Worm (Caenorhabditis elegans) whole organism, late embryonic: ENCODE data around the gene R09F10.3.

Experiments used
- C38D4.7 ChIP-seq: fragments of 200-800 bp; sonication (Bioruptor generic); optimal IDR thresholded peaks from 2 replicates; lab custom pipeline; 2018; ENCODE audit warnings: mild to moderate bottlenecking, missing genetic modification characterization, moderate library complexity, missing compliant biosample characterization
- F13H6.1 ChIP-seq: sonication (generic microtip); optimal IDR thresholded peaks from 2 replicates; lab custom pipeline; 2016; ENCODE audit warnings: missing genetic modification characterization, missing compliant biosample characterization
- K02D7.2 ChIP-seq: sonication (generic microtip); optimal IDR thresholded peaks from 2 replicates; lab custom pipeline; 2017; ENCODE audit warnings: mild to moderate bottlenecking, missing genetic modification characterization, missing compliant biosample characterization
- Y22D7AL.16 ChIP-seq: sonication (generic microtip); optimal IDR thresholded peaks from 2 replicates; lab custom pipeline; 2016; ENCODE audit warnings: missing genetic modification characterization, missing compliant biosample characterization
- ceh-14 ChIP-seq: sonication (generic microtip); optimal IDR thresholded peaks from 2 replicates; lab custom pipeline; 2016; ENCODE audit warnings: missing genotype, missing genetic modification characterization, missing compliant biosample characterization
- ceh-18 ChIP-seq: sonication (generic microtip); optimal IDR thresholded peaks from 2 replicates; lab custom pipeline; 2016; ENCODE audit warnings: missing genetic modification characterization, missing compliant biosample characterization
- ceh-19 ChIP-seq: fragments of 200-800 bp; sonication (Bioruptor generic); optimal IDR thresholded peaks from 2 replicates; lab custom pipeline; 2018; ENCODE audit warnings: mild to moderate bottlenecking, missing genetic modification characterization, missing compliant biosample characterization
- ceh-22 ChIP-seq: sonication (generic microtip); optimal IDR thresholded peaks from 2 replicates; lab custom pipeline; 2017; ENCODE audit warnings: missing biosample characterization, missing genetic modification characterization
- ceh-24 ChIP-seq: sonication (generic microtip); optimal IDR thresholded peaks from 2 replicates; lab custom pipeline; 2016; ENCODE audit warnings: mild to moderate bottlenecking, missing genetic modification characterization, missing compliant biosample characterization
- ceh-31 ChIP-seq: sonication (generic microtip); optimal IDR thresholded peaks from 2 replicates; lab custom pipeline; 2016; ENCODE audit warnings: missing genetic modification characterization, missing compliant biosample characterization
- ceh-45 ChIP-seq: fragments of 200-800 bp; sonication (Bioruptor generic); IDR thresholded peaks from 2 replicates; pipeline ENCODE4 v1.3.6; 2022; ENCODE audit warnings: missing genetic modification reagents, missing genetic modification characterization, missing compliant biosample characterization
- che-1 ChIP-seq: sonication (generic microtip); optimal IDR thresholded peaks from 2 replicates; lab custom pipeline; 2016; ENCODE audit warnings: mild to moderate bottlenecking, missing genetic modification characterization, missing compliant biosample characterization
- dve-1 ChIP-seq: sonication (generic microtip); optimal IDR thresholded peaks from 2 replicates; lab custom pipeline; 2017; ENCODE audit warnings: antibody characterized with exemption, mild to moderate bottlenecking, missing genetic modification characterization, missing compliant biosample characterization
- elt-2 ChIP-seq: sonication (generic microtip); optimal IDR thresholded peaks from 2 replicates; lab custom pipeline; 2016; ENCODE audit warnings: missing genetic modification reagents, missing genetic modification characterization, missing compliant biosample characterization
- ets-4 ChIP-seq: sonication (generic microtip); optimal IDR thresholded peaks from 2 replicates; lab custom pipeline; 2016; ENCODE audit warnings: missing genetic modification characterization, missing compliant biosample characterization
- fax-1 ChIP-seq: sonication (generic microtip); optimal IDR thresholded peaks from 2 replicates; lab custom pipeline; 2016; ENCODE audit warnings: missing genotype, missing genetic modification characterization, missing compliant biosample characterization
- fkh-10 ChIP-seq: fragments of 150-350 bp; optimal IDR thresholded peaks from 2 replicates; lab custom pipeline; 2014; ENCODE audit warnings: missing biosample characterization, missing genetic modification reagents, missing genetic modification characterization
- fkh-6 ChIP-seq: sonication (generic microtip); optimal IDR thresholded peaks from 2 replicates; lab custom pipeline; 2016; ENCODE audit warnings: missing genetic modification characterization, missing compliant biosample characterization
- hlh-15 ChIP-seq: sonication (generic microtip); optimal IDR thresholded peaks from 2 replicates; lab custom pipeline; 2016; ENCODE audit warnings: missing genetic modification characterization, missing compliant biosample characterization
- hlh-30 ChIP-seq: sonication (generic microtip); optimal IDR thresholded peaks from 2 replicates; lab custom pipeline; 2017; ENCODE audit warnings: antibody characterized with exemption, missing genetic modification characterization, missing compliant biosample characterization; ENCODE audit not compliant: insufficient read depth
- hlh-6 ChIP-seq: sonication (generic microtip); optimal IDR thresholded peaks from 2 replicates; lab custom pipeline; 2016; ENCODE audit warnings: missing genotype, missing genetic modification characterization, missing compliant biosample characterization
- lim-6 ChIP-seq: sonication (generic microtip); optimal IDR thresholded peaks from 2 replicates; lab custom pipeline; 2016; ENCODE audit warnings: missing genetic modification characterization, missing compliant biosample characterization
- nfya-1 ChIP-seq: sonication (generic microtip); optimal IDR thresholded peaks from 2 replicates; lab custom pipeline; 2017; ENCODE audit warnings: missing genetic modification characterization, mild to moderate bottlenecking, missing compliant biosample characterization, antibody characterized with exemption, moderate library complexity
- nhr-232 ChIP-seq: sonication (generic microtip); optimal IDR thresholded peaks from 2 replicates; lab custom pipeline; 2016; ENCODE audit warnings: missing genetic modification characterization, missing compliant biosample characterization
- npax-4 ChIP-seq: sonication (generic microtip); optimal IDR thresholded peaks from 2 replicates; lab custom pipeline; 2016; ENCODE audit warnings: missing genetic modification characterization, missing compliant biosample characterization
- odd-2 ChIP-seq: sonication (generic microtip); optimal IDR thresholded peaks from 2 replicates; lab custom pipeline; 2017; ENCODE audit warnings: antibody characterized with exemption, mild to moderate bottlenecking, missing genetic modification characterization, missing compliant biosample characterization
- pat-9 ChIP-seq: fragments of 200-800 bp; sonication (Bioruptor generic); optimal IDR thresholded peaks from 2 replicates; lab custom pipeline; 2018; ENCODE audit warnings: mild to moderate bottlenecking, missing genetic modification characterization, moderate library complexity, missing compliant biosample characterization
- pax-1 ChIP-seq: fragments of 150-350 bp; optimal IDR thresholded peaks from 2 replicates; lab custom pipeline; 2014; ENCODE audit warnings: missing biosample characterization, missing genetic modification characterization
- pqm-1 ChIP-seq: sonication (generic microtip); optimal IDR thresholded peaks from 2 replicates; lab custom pipeline; 2016; ENCODE audit warnings: missing genetic modification characterization, missing compliant biosample characterization
- pros-1 ChIP-seq: fragments of 150-350 bp; optimal IDR thresholded peaks from 2 replicates; lab custom pipeline; 2014; ENCODE audit warnings: missing biosample characterization, missing genetic modification reagents, missing genetic modification characterization
- ref-2 ChIP-seq: sonication (generic microtip); optimal IDR thresholded peaks from 2 replicates; lab custom pipeline; 2016; ENCODE audit warnings: missing genetic modification characterization, missing compliant biosample characterization
- sox-2 ChIP-seq: fragments of 200-800 bp; sonication (Bioruptor generic); IDR thresholded peaks from 2 replicates; pipeline ENCODE4 v1.3.6; 2022; ENCODE audit warnings: missing genetic modification reagents, missing genetic modification characterization, missing compliant biosample characterization
- sox-4 ChIP-seq: sonication (generic microtip); optimal IDR thresholded peaks from 2 replicates; lab custom pipeline; 2017; ENCODE audit warnings: mild to moderate bottlenecking, missing genetic modification characterization, inconsistent platforms, missing compliant biosample characterization
- syd-9 ChIP-seq: sonication (generic microtip); optimal IDR thresholded peaks from 2 replicates; lab custom pipeline; 2016; ENCODE audit warnings: mild to moderate bottlenecking, missing genetic modification characterization, moderate library complexity, missing compliant biosample characterization
- tbx-2 ChIP-seq: sonication (generic microtip); optimal IDR thresholded peaks from 2 replicates; lab custom pipeline; 2016; ENCODE audit warnings: missing genetic modification characterization, missing compliant biosample characterization
- ttx-3 ChIP-seq: sonication (generic microtip); optimal IDR thresholded peaks from 2 replicates; lab custom pipeline; 2016; ENCODE audit warnings: missing genetic modification reagents, missing genetic modification characterization, missing compliant biosample characterization
- unc-42 ChIP-seq: sonication (generic microtip); optimal IDR thresholded peaks from 2 replicates; lab custom pipeline; 2016; ENCODE audit warnings: missing genotype, missing genetic modification characterization, missing compliant biosample characterization
- unc-55 ChIP-seq: sonication (generic microtip); optimal IDR thresholded peaks from 2 replicates; lab custom pipeline; 2017; ENCODE audit warnings: missing biosample characterization, missing genetic modification reagents, missing genetic modification characterization
- unc-86 ChIP-seq: sonication (generic microtip); optimal IDR thresholded peaks from 2 replicates; lab custom pipeline; 2016; ENCODE audit warnings: missing genetic modification characterization, missing compliant biosample characterization
- zip-5 ChIP-seq: sonication (generic microtip); optimal IDR thresholded peaks from 2 replicates; lab custom pipeline; 2016; ENCODE audit warnings: missing genetic modification characterization, missing compliant biosample characterization

R09F10.3 gene

DNA sequence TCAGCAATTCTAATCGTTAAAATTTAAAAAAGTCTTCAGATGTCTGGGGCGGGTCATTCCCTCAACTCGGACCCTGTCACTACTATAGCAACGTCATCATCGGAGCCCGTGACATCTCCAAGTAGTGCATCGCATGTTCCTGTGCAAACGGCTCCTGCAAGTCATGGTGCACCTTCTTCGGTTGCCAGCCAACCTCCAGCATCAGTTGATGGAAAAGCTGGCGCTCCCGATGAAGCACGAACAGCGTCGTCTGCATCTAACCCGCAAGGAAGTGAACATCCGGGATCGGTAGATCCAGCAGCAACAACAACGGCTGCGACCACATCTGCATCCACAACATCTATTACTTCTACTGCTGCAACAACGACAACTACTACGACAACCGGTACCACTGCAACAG, at the start of gene R09F10.3:
R09F10.3 (plus strand) TSS at position 40 of the 400 bp plus-strand sequence.
- TF ChIP-seq unc-55 (no peak), ceh-31 (tag; lab: Kevin White, UChicago) (no peak), ceh-19 (no peak), sox-4 (tag; lab: Kevin White, UChicago) (no peak), dve-1 (tag; lab: Kevin White, UChicago) (no peak), zip-5 (tag; lab: Kevin White, UChicago) (no peak), unc-86 (tag; lab: Kevin White, UChicago) (no peak), pax-1 (tag; lab: Kevin White, UChicago) (no peak), hlh-6 (tag; lab: Kevin White, UChicago) (no peak), fkh-10 (no peak), lim-6 (tag; lab: Kevin White, UChicago) (no peak), ceh-22 (tag; lab: Kevin White, UChicago) (no peak), sox-2 (GFP tag; lab: Robert Waterston, UW) (no peak), syd-9 (tag; lab: Kevin White, UChicago) (no peak)

DNA sequence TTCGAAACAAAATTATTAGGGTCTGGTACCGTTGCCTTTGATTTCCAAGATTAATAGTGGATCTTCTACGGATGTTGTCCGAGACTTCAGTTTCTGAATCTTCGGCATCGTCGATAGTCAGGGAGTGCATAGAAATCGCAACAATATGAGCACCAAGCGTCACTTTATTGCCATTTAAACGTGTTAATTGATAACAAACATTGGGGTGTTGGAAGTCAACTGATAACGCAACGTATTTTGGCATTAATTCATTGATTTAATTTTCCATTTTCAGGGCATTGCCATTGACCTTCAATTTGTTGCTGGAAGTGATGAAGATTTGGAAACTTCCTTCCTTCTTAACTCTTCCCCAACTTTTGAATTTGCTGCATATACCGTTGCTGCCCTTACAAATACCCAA, 48.3 kb upstream of the R09F10.3 start, which contains the start of gene kqt-2:
kqt-2 (minus strand) TSS at position 244 of the 400 bp plus-strand sequence.
- peak; percentile 46 for TF ChIP-seq elt-2
- no peak for TF ChIP-seq nhr-232 (tag; lab: Kevin White, UChicago)

DNA sequence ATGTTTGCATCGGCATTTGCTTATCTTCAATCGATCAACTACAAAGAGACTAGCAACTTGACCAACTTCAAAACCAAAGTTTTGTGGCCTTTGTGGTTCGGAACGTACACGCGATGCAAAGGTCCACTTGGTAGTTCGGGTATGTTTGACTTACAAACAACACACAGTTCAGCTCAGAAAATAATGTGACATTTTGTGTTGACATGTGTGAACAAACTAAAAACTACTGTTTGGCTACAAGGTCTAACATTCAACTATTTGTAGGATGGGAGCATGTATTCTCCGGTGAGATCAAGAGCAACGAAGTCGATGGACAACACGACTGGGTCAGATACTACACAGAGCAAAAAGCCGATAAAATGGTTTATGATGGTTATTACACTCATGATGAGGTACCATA, 47.3 kb upstream of the R09F10.3 start:
- TF ChIP-seq tbx-2 (tag; lab: Kevin White, UChicago) (no peak), lim-6 (tag; lab: Kevin White, UChicago) (no peak), fax-1 (tag; lab: Kevin White, UChicago) (no peak), npax-4 (tag; lab: Kevin White, UChicago) (no peak), odd-2 (no peak), ceh-19 (no peak), elt-2 (no peak), Y22D7AL.16 (tag; lab: Kevin White, UChicago) (no peak), nhr-232 (tag; lab: Kevin White, UChicago) (no peak), fkh-10 (no peak), fkh-6 (no peak), pros-1 (tag; lab: Kevin White, UChicago) (no peak), ceh-14 (tag; lab: Kevin White, UChicago) (no peak), che-1 (tag; lab: Kevin White, UChicago) (no peak), syd-9 (tag; lab: Kevin White, UChicago) (no peak), ceh-22 (tag; lab: Kevin White, UChicago) (no peak), pqm-1 (tag; lab: Kevin White, UChicago) (no peak), C38D4.7 (GFP tag; lab: Kevin White, UChicago) (no peak)

DNA sequence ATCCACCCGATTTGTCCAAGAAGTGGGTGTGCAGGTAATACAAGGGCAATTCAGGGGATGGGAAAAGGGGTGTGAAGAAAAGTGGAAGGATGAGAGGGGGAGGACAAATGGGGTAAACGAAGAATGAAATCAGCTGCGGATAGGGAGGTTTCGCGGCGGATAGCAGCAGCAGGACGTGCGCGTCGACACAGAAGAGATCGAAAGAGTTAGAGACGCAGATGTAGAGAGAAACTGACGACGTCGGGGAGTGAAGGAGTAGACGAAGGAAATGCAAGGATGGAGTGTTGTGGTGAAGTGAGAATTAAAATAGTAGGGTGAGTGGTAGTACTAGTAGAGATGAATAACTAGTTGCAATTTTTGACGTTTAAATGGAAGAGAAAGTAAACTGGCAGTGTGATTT, 42.1 kb upstream of the R09F10.3 start, which contains the start of gene M60.6:
M60.6 (minus strand) TSS at position 166 of the 400 bp plus-strand sequence.
- TF ChIP-seq ets-4 (no peak), pat-9 (tag; lab: Kevin White, UChicago) (no peak), hlh-30 (tag; lab: Kevin White, UChicago) (no peak), unc-55 (peak; percentile 30), ceh-24 (tag; lab: Kevin White, UChicago) (no peak), hlh-15 (tag; lab: Kevin White, UChicago) (no peak), ceh-14 (tag; lab: Kevin White, UChicago) (peak; percentile 16), ceh-31 (tag; lab: Kevin White, UChicago) (peak; percentile 77), F13H6.1 (tag; lab: Kevin White, UChicago) (peak; percentile 25), ceh-18 (peak; percentile 9), K02D7.2 (tag; lab: Kevin White, UChicago) (no peak), ceh-45 (GFP tag; lab: Robert Waterston, UW) (no peak), ref-2 (tag; lab: Kevin White, UChicago) (peak; percentile 65), pqm-1 (tag; lab: Kevin White, UChicago) (no peak), fax-1 (tag; lab: Kevin White, UChicago) (peak; percentile 3), fkh-10 (no peak), nfya-1 (tag; lab: Kevin White, UChicago) (peak; percentile 34), unc-42 (peak; percentile 89), ttx-3 (no peak), hlh-6 (tag; lab: Kevin White, UChicago) (no peak)
